Worm (Caenorhabditis elegans): Measurements from ENCODE around the gene smcr-8.

The smcr-8 gene

ce11 chrIII:5018116-5018689, 19.0 kb downstream of the smcr-8 start, which contains the start of gene wip-1 (continued):
- TF ChIP-seq madf-6 (GFP tag; IDR thresholded peaks at IDR 0.05) (peak; percentile 97), F23B12.7 (tag; optimal IDR thresholded peaks at IDR 0.05; ENCODE audit: insufficient read depth) (peak; percentile 98), K12H6.12 (tag; optimal IDR thresholded peaks at IDR 0.05) (peak; percentile 97), ceh-58 (GFP tag; IDR thresholded peaks at IDR 0.05) (no peak), attf-6 (GFP tag; IDR thresholded peaks at IDR 0.05) (peak; percentile 83), chd-7 (tag; optimal IDR thresholded peaks at IDR 0.05) (peak; percentile 89), hmg-1.2 (GFP tag; IDR thresholded peaks at IDR 0.05) (peak; percentile 98), nfya-2 (GFP tag; IDR thresholded peaks at IDR 0.05) (no peak), tlf-1 (GFP tag; optimal IDR thresholded peaks at IDR 0.05) (peak; percentile 99), fkh-3 (tag; optimal IDR thresholded peaks at IDR 0.05) (peak; percentile 21), ZK185.1 (tag; optimal IDR thresholded peaks at IDR 0.05; ENCODE audit: poor library complexity, severe bottlenecking) (peak; percentile 96), ztf-3 (GFP tag; optimal IDR thresholded peaks at IDR 0.05) (peak; percentile 73), rpc-1 (optimal IDR thresholded peaks at IDR 0.05) (peak; percentile 3), rpc-1 (tag; optimal IDR thresholded peaks at IDR 0.05) (peak; percentile 6), mcd-1 (GFP tag; IDR thresholded peaks at IDR 0.05) (peak; percentile 96), Y53G8AR.9 (GFP tag; conservative IDR thresholded peaks at IDR 0.05) (peak; percentile 98), nhr-80 (tag; optimal IDR thresholded peaks at IDR 0.05) (peak; percentile 99), dox-1 (GFP tag; IDR thresholded peaks at IDR 0.05) (peak; percentile 99), ztf-25 (GFP tag; IDR thresholded peaks at IDR 0.05) (peak; percentile 47; the same call in 1 of the 2 replicates), snpc-1.3 (tag; optimal IDR thresholded peaks at IDR 0.05; ENCODE audit: insufficient read depth) (peak; percentile 96), lin-40 (tag; optimal IDR thresholded peaks at IDR 0.05) (peak; percentile 98), T07F8.4 (tag; optimal IDR thresholded peaks at IDR 0.05) (peak; percentile 88), D2030.7 (GFP tag; IDR thresholded peaks at IDR 0.05) (peak; percentile 96), mes-4 (tag; optimal IDR thresholded peaks at IDR 0.05) (no peak), ztf-18 (tag; optimal IDR thresholded peaks at IDR 0.05) (peak; percentile 100), aptf-2 (GFP tag; conservative IDR thresholded peaks at IDR 0.05) (peak; percentile 79), cebp-2 (GFP tag; IDR thresholded peaks at IDR 0.05) (peak; percentile 81; the same call in 1 of the 2 replicates), ekl-4 (GFP tag; IDR thresholded peaks at IDR 0.05) (peak; percentile 98), mel-28 (tag; optimal IDR thresholded peaks at IDR 0.05; ENCODE audit: borderline replicate concordance) (peak; percentile 43), unc-62 (GFP tag; optimal IDR thresholded peaks at IDR 0.05) (peak; percentile 17), sea-2 (GFP tag; IDR thresholded peaks at IDR 0.05) (peak; percentile 87), attf-5 (GFP tag; optimal IDR thresholded peaks at IDR 0.05) (peak; percentile 100), cebp-1 (GFP tag; IDR thresholded peaks at IDR 0.05) (peak; percentile 90), cebp-1 (tag; optimal IDR thresholded peaks at IDR 0.05) (peak; percentile 97), lin-35 (GFP tag; optimal IDR thresholded peaks at IDR 0.05) (peak; percentile 58 to 97 (median 82))

DNA sequence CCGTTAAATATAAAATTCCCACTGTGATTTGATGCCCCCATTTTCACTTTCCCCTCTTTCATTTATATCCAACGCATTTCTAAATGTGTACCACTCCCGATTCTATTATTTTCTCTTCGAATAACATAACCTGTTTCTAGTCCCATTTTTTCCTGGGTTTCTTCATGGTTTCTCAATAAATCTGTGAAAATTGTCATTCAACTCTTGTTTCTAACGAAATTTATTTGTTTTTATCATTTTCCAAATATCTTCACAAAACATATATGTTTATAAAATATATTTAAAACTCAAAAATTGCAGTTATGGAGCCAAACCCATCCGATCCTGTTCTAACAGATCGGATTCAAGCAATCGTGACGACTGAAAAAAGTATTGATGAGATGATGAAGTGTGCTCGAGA, 21.7 kb downstream of the smcr-8 start, which contains the start of gene mdt-11:
mdt-11 (plus strand) TSS at position 301 of the 400 bp plus-strand sequence.
- TF ChIP-seq C17E4.6 (GFP tag; IDR thresholded peaks at IDR 0.05), result no peak
- TF ChIP-seq hrde-1 (tag; optimal IDR thresholded peaks at IDR 0.05; ENCODE audit: borderline replicate concordance), result no peak
- no peak for TF ChIP-seq nhr-179 (tag; optimal IDR thresholded peaks at IDR 0.05)
- TF ChIP-seq C06A6.2 (GFP tag; conservative IDR thresholded peaks at IDR 0.05), result no peak
- no peak for TF ChIP-seq sptf-2 (GFP tag; optimal IDR thresholded peaks at IDR 0.05)
- TF ChIP-seq F37B4.10 (GFP tag; IDR thresholded peaks at IDR 0.05), result no peak
- TF ChIP-seq madf-10 (tag; optimal IDR thresholded peaks at IDR 0.05), result no peak
- TF ChIP-seq F55B11.4 (tag; optimal IDR thresholded peaks at IDR 0.05; ENCODE audit: borderline replicate concordance, insufficient read depth), result no peak
- TF ChIP-seq nfya-2 (GFP tag; IDR thresholded peaks at IDR 0.05), result no peak
- no peak for TF ChIP-seq athp-1 (tag; optimal IDR thresholded peaks at IDR 0.05)
- TF ChIP-seq snpc-3.4 (tag; optimal IDR thresholded peaks at IDR 0.05), result no peak
- TF ChIP-seq madf-6 (GFP tag; IDR thresholded peaks at IDR 0.05), result no peak
- no peak for TF ChIP-seq ceh-27 (GFP tag; optimal IDR thresholded peaks at IDR 0.05)
- no peak for TF ChIP-seq somi-1 (GFP tag; optimal IDR thresholded peaks at IDR 0.05)
- TF ChIP-seq fkh-3 (tag; optimal IDR thresholded peaks at IDR 0.05), result no peak
- TF ChIP-seq T26A5.8 (tag; optimal IDR thresholded peaks at IDR 0.05), result no peak
- no peak for TF ChIP-seq ccch-3 (GFP tag; optimal IDR thresholded peaks at IDR 0.05)
- no peak for TF ChIP-seq efl-1 (GFP tag; optimal IDR thresholded peaks at IDR 0.05)

Measured in whole organism, young adult.